Worm (Caenorhabditis elegans): ENCODE results near the gene F59F5.5.
A peak's percentile ranks its signal among the peaks of the same experiment; 100 is the strongest.

The F59F5.5 gene

DNA sequence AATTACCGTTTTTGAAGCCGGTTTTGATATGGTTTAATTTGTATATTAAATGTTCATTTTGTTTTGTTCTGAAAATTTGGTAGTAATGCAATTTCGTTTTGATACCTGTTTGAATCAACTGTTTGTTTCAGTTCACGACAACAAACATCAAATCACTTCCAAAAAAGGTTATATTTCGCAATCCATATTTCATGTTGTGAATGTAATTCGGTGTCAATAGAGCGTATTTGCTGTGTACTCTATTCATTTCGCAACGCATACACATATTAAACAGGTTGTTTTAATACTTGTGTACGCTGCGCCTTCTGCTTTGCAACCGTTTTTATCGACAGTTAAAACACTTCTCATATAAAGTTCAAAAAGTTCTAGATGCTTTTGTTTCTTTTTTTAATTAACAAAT, 30.6 kb downstream of the F59F5.5 start:
- TF ChIP-seq lir-1 (GFP tag; conservative IDR thresholded peaks at IDR 0.05) (no peak), let-526 (GFP tag; IDR thresholded peaks at IDR 0.05) (no peak), Y95B8A.8 (GFP tag; IDR thresholded peaks at IDR 0.05) (no peak), ceh-27 (GFP tag; optimal IDR thresholded peaks at IDR 0.05) (peak; percentile 8), lag-1 (GFP tag; IDR thresholded peaks at IDR 0.05) (no peak), K12H6.12 (tag; optimal IDR thresholded peaks at IDR 0.05) (peak; percentile 42), pbrm-1 (GFP tag; IDR thresholded peaks at IDR 0.05) (no peak), F49E8.2 (tag; optimal IDR thresholded peaks at IDR 0.05; ENCODE audit: insufficient read depth) (no peak), cebp-2 (GFP tag; IDR thresholded peaks at IDR 0.05) (no peak), K11D2.4 (GFP tag; IDR thresholded peaks at IDR 0.05) (no peak), snpc-3.4 (tag; optimal IDR thresholded peaks at IDR 0.05) (no peak), nfya-1 (tag; optimal IDR thresholded peaks at IDR 0.05; ENCODE audit: borderline replicate concordance, insufficient read depth) (no peak), F52B5.7 (tag; optimal IDR thresholded peaks at IDR 0.05) (no peak), ztf-25 (GFP tag; IDR thresholded peaks at IDR 0.05) (no peak), gei-17 (GFP tag; optimal IDR thresholded peaks at IDR 0.05) (no peak), dox-1 (GFP tag; IDR thresholded peaks at IDR 0.05) (no peak), F10E7.11 (tag; optimal IDR thresholded peaks at IDR 0.05) (no peak), ccch-3 (GFP tag; optimal IDR thresholded peaks at IDR 0.05) (no peak), madf-8 (GFP tag; conservative IDR thresholded peaks at IDR 0.05) (no peak), lsy-27 (tag; optimal IDR thresholded peaks at IDR 0.05; ENCODE audit: borderline replicate concordance, insufficient read depth) (no peak), nhr-80 (tag; optimal IDR thresholded peaks at IDR 0.05) (peak; percentile 66), chd-7 (tag; optimal IDR thresholded peaks at IDR 0.05) (no peak), ztf-18 (tag; optimal IDR thresholded peaks at IDR 0.05) (no peak), nfya-2 (GFP tag; IDR thresholded peaks at IDR 0.05) (no peak), him-1 (tag; optimal IDR thresholded peaks at IDR 0.05) (no peak), T26A5.8 (tag; optimal IDR thresholded peaks at IDR 0.05) (no peak), hlh-12 (tag; optimal IDR thresholded peaks at IDR 0.05) (no peak), madf-10 (tag; optimal IDR thresholded peaks at IDR 0.05) (no peak), efl-1 (GFP tag; optimal IDR thresholded peaks at IDR 0.05) (no peak), tbx-9 (tag; optimal IDR thresholded peaks at IDR 0.05; ENCODE audit: borderline replicate concordance) (no peak), ceh-91 (GFP tag; IDR thresholded peaks at IDR 0.05) (no peak), sptf-2 (GFP tag; optimal IDR thresholded peaks at IDR 0.05) (no peak), Y56A3A.18 (GFP tag; IDR thresholded peaks at IDR 0.05) (no peak), egl-18 (GFP tag; IDR thresholded peaks at IDR 0.05) (no peak), attf-5 (GFP tag; optimal IDR thresholded peaks at IDR 0.05) (peak; percentile 73), lin-54 (GFP tag; optimal IDR thresholded peaks at IDR 0.05) (no peak), B0336.3 (GFP tag; IDR thresholded peaks at IDR 0.05) (no peak), snpc-1.3 (tag; optimal IDR thresholded peaks at IDR 0.05; ENCODE audit: insufficient read depth) (no peak), akir-1 (GFP tag; optimal IDR thresholded peaks at IDR 0.05) (no peak), somi-1 (GFP tag; optimal IDR thresholded peaks at IDR 0.05) (no peak), Y53G8AR.9 (GFP tag; conservative IDR thresholded peaks at IDR 0.05) (no peak), rpc-1 (optimal IDR thresholded peaks at IDR 0.05) (no peak), rpc-1 (tag; optimal IDR thresholded peaks at IDR 0.05) (no peak), ztf-6 (GFP tag; IDR thresholded peaks at IDR 0.05) (no peak), nhr-90 (tag; optimal IDR thresholded peaks at IDR 0.05) (no peak), lin-40 (tag; optimal IDR thresholded peaks at IDR 0.05) (peak; percentile 54), attf-6 (GFP tag; IDR thresholded peaks at IDR 0.05) (no peak), unc-62 (GFP tag; optimal IDR thresholded peaks at IDR 0.05) (no peak), F55B11.4 (tag; optimal IDR thresholded peaks at IDR 0.05; ENCODE audit: borderline replicate concordance, insufficient read depth) (no peak), C06A6.2 (GFP tag; conservative IDR thresholded peaks at IDR 0.05) (no peak)

Measured in whole organism, young adult.